Fruit fly (Drosophila melanogaster) whole organism, wandering third instar larva: Measurements from ENCODE around the gene CG31528.
A peak's percentile ranks its signal among the peaks of the same experiment; 100 is the strongest.

Source experiments
- Abd-B ChIP-seq: fragments of >200 bp; optimal IDR thresholded peaks from 2 replicates; lab custom pipeline; 2017; ENCODE audit warnings: missing biosample characterization, missing genetic modification characterization
- CG32264 ChIP-seq: fragments of 200-800 bp; sonication (Bioruptor generic); optimal IDR thresholded peaks from 2 replicates; lab custom pipeline; 2016; ENCODE audit warnings: missing biosample characterization, missing genetic modification characterization
- CG9705 ChIP-seq: fragments of 200-800 bp; sonication (Bioruptor generic); optimal IDR thresholded peaks from 2 replicates; lab custom pipeline; 2018; ENCODE audit warnings: missing biosample characterization, mild to moderate bottlenecking, missing genetic modification characterization
- CrebA ChIP-seq: fragments of 200-800 bp; sonication (Bioruptor generic); optimal IDR thresholded peaks from 2 replicates; lab custom pipeline; 2016; ENCODE audit warnings: missing biosample characterization, mild to moderate bottlenecking, missing genetic modification characterization, borderline replicate concordance
- HLH106 ChIP-seq: fragments of 200-800 bp; optimal IDR thresholded peaks from 3 replicates; lab custom pipeline; 2019; ENCODE audit warnings: missing biosample characterization, mild to moderate bottlenecking, missing genetic modification characterization, moderate library complexity
- Hnf4 ChIP-seq: fragments of 200-800 bp; sonication (Bioruptor generic); optimal IDR thresholded peaks from 2 replicates; lab custom pipeline; 2016; ENCODE audit warnings: missing biosample characterization, mild to moderate bottlenecking, missing genetic modification characterization
- Hr83 ChIP-seq: fragments of 200-300 bp; sonication (Bioruptor generic); optimal IDR thresholded peaks from 2 replicates; lab custom pipeline; 2016; ENCODE audit warnings: missing biosample characterization, mild to moderate bottlenecking, missing genetic modification characterization, moderate library complexity; ENCODE audit not compliant: poor library complexity, severe bottlenecking
- Jra ChIP-seq: sonication (Bioruptor generic); optimal IDR thresholded peaks from 2 replicates; lab custom pipeline; 2016; ENCODE audit warnings: missing biosample characterization, missing genetic modification characterization
- Mio ChIP-seq: sonication (Bioruptor generic); optimal IDR thresholded peaks from 2 replicates; lab custom pipeline; 2016; ENCODE audit warnings: missing biosample characterization, missing genetic modification characterization
- Myc ChIP-seq: fragments of >200 bp; optimal IDR thresholded peaks from 2 replicates; lab custom pipeline; 2017
- N ChIP-seq: fragments of >200 bp; optimal IDR thresholded peaks from 2 replicates; lab custom pipeline; 2018; ENCODE audit warnings: missing biosample characterization, missing external identifiers, missing genetic modification characterization
- OdsH ChIP-seq: fragments of 200-800 bp; sonication (Bioruptor generic); optimal IDR thresholded peaks from 2 replicates; lab custom pipeline; 2016; ENCODE audit warnings: missing biosample characterization, mild to moderate bottlenecking, missing genetic modification characterization
- Rel ChIP-seq, 2 experiments: fragments of 200-800 bp; sonication (Bioruptor generic) in 1 of 2; optimal IDR thresholded peaks; 2 replicates in 1 of 2; 3 replicates in 1 of 2; lab custom pipeline; 2016 to 2019; ENCODE audit warnings: mild to moderate bottlenecking in 2 of 2, missing biosample characterization in 2 of 2, missing genetic modification characterization in 2 of 2, moderate library complexity in 1 of 2
- Sp1 ChIP-seq: fragments of 200-800 bp; sonication (Bioruptor generic); optimal IDR thresholded peaks from 3 replicates; lab custom pipeline; 2019; ENCODE audit warnings: missing biosample characterization, mild to moderate bottlenecking, missing genetic modification characterization, moderate library complexity
- Vsx2 ChIP-seq: fragments of 200-300, 225-300 bp; sonication (Bioruptor generic); optimal IDR thresholded peaks from 2 replicates; lab custom pipeline; 2018; ENCODE audit warnings: missing biosample characterization, missing genetic modification characterization; ENCODE audit not compliant: partially characterized antibody
- br ChIP-seq: fragments of 200-800 bp; sonication (Bioruptor generic); optimal IDR thresholded peaks from 2 replicates; lab custom pipeline; 2016; ENCODE audit warnings: missing biosample characterization, missing genetic modification characterization
- brk ChIP-seq: fragments of 200-800 bp; sonication (Bioruptor generic); optimal IDR thresholded peaks from 2 replicates; lab custom pipeline; 2016; ENCODE audit warnings: missing biosample characterization, mild to moderate bottlenecking, missing genetic modification characterization
- dl ChIP-seq, 2 experiments: fragments of 175-275, 200-275 bp in 1 of 2; fragments of 200-275 bp in 1 of 2; sonication (Bioruptor generic); optimal IDR thresholded peaks; lab custom pipeline; 2018; ENCODE audit warnings: mild to moderate bottlenecking in 2 of 2, missing biosample characterization in 2 of 2, missing genetic modification characterization in 2 of 2, moderate library complexity in 2 of 2; ENCODE audit not compliant: partially characterized antibody in 2 of 2, insufficient read depth in 1 of 2
- dmrt93B ChIP-seq: fragments of 200-800 bp; sonication (Bioruptor generic); optimal IDR thresholded peaks from 2 replicates; lab custom pipeline; 2018; ENCODE audit warnings: missing biosample characterization, mild to moderate bottlenecking, missing genetic modification characterization
- dsf ChIP-seq: sonication (Bioruptor generic); optimal IDR thresholded peaks from 2 replicates; lab custom pipeline; 2016; ENCODE audit warnings: missing biosample characterization, missing genetic modification characterization, borderline replicate concordance
- foxo ChIP-seq, 2 experiments: fragments of 200-800 bp; sonication (Bioruptor generic); optimal IDR thresholded peaks; 2 replicates in 1 of 2; 3 replicates in 1 of 2; lab custom pipeline; 2016 to 2017; ENCODE audit warnings: missing biosample characterization in 2 of 2, missing genetic modification characterization in 2 of 2
- h ChIP-seq: fragments of 200-800 bp; sonication (Bioruptor generic); optimal IDR thresholded peaks from 3 replicates; lab custom pipeline; 2016; ENCODE audit warnings: missing biosample characterization, mild to moderate bottlenecking, missing genetic modification characterization
- jim ChIP-seq: fragments of 175-275, 200-325 bp; sonication (Bioruptor generic); optimal IDR thresholded peaks from 2 replicates; lab custom pipeline; 2016; ENCODE audit warnings: missing biosample characterization, mild to moderate bottlenecking, missing genetic modification characterization
- lola ChIP-seq: fragments of >200 bp; optimal IDR thresholded peaks from 2 replicates; lab custom pipeline; 2017; ENCODE audit warnings: missing biosample characterization, missing genetic modification characterization
- pan ChIP-seq: fragments of >200 bp; optimal IDR thresholded peaks from 2 replicates; lab custom pipeline; 2017
- psq ChIP-seq: fragments of 200-800 bp; sonication (Bioruptor generic); optimal IDR thresholded peaks from 3 replicates; lab custom pipeline; 2017; ENCODE audit warnings: missing biosample characterization, mild to moderate bottlenecking, missing genetic modification characterization, moderate library complexity
- rgr ChIP-seq: fragments of 200-800 bp; sonication (Bioruptor generic); optimal IDR thresholded peaks from 3 replicates; lab custom pipeline; 2016; ENCODE audit warnings: missing biosample characterization, mild to moderate bottlenecking, missing genetic modification characterization
- sage ChIP-seq: fragments of 200-800 bp; sonication (Bioruptor generic); optimal IDR thresholded peaks from 2 replicates; lab custom pipeline; 2016; ENCODE audit warnings: missing biosample characterization, mild to moderate bottlenecking, missing genetic modification characterization
- sv ChIP-seq: fragments of 200-800 bp; sonication (Bioruptor generic); optimal IDR thresholded peaks from 3 replicates; lab custom pipeline; 2016; ENCODE audit warnings: missing biosample characterization, missing genetic modification characterization
- tai ChIP-seq: sonication (Bioruptor generic); optimal IDR thresholded peaks from 2 replicates; lab custom pipeline; 2016; ENCODE audit warnings: missing biosample characterization, missing genetic modification characterization
- usp ChIP-seq: fragments of >200 bp; optimal IDR thresholded peaks from 2 replicates; lab custom pipeline; 2017; ENCODE audit warnings: missing biosample characterization, missing genetic modification characterization
- woc ChIP-seq: sonication (Bioruptor generic); optimal IDR thresholded peaks from 2 replicates; lab custom pipeline; 2016; ENCODE audit warnings: missing biosample characterization, mild to moderate bottlenecking, missing genetic modification characterization

The CG31528 gene

dm6 chr3R:4437817-4438216 is 21.6 kb downstream of the CG31528 start:
- TF ChIP-seq foxo (GFP tag; optimal IDR thresholded peaks at IDR 0.05; lab: Kevin White, UChicago) (no peak), OdsH (GFP tag; lab: Kevin White, UChicago) (no peak), Abd-B (GFP tag; lab: Kevin White, UChicago) (no peak), dsf (GFP tag; lab: Kevin White, UChicago) (no peak), N (GFP tag; lab: Kevin White, UChicago) (no peak), CG9705 (no peak), woc (GFP tag; lab: Kevin White, UChicago) (no peak), jim (no peak), Sp1 (GFP tag; lab: Kevin White, UChicago) (no peak), h (GFP tag; lab: Kevin White, UChicago) (no peak), tai (no peak), psq (no peak), sage (GFP tag; lab: Kevin White, UChicago) (no peak), brk (no peak), sv (GFP tag; lab: Kevin White, UChicago) (no peak), br (no peak), pan (no peak), CG32264 (no peak), dl (GFP tag; optimal IDR thresholded peaks at IDR 0.05; lab: Kevin White, UChicago; ENCODE audit: insufficient read depth in 1 of 2, partially characterized antibody in 2 of 2) (no peak), Jra (no peak)

DNA sequence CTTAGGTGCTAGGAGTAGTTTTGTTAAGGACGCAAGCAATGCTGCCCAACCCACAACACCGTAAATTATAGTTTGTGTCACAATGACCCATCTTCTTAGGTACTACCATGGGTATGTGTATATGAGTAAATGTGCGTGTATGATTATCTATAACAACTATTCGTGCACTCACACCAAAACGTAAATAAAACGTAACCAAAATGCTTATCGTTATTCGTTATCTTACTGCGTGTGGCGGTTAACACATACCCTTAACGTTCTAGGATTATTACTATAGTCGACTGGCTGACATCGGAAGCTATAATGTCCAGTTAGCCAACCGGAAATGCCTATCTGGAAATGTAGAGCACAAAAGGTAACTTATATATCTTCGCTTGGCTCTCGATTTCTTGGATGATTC is 28.8 kb downstream of the CG31528 start:
- TF ChIP-seq dmrt93B (GFP tag; lab: Kevin White, UChicago) (no peak), Vsx2 (GFP tag; lab: Kevin White, UChicago) (no peak), CG32264 (no peak), woc (GFP tag; lab: Kevin White, UChicago) (no peak), h (GFP tag; lab: Kevin White, UChicago) (no peak), br (no peak), CrebA (GFP tag; lab: Kevin White, UChicago) (no peak), sv (GFP tag; lab: Kevin White, UChicago) (no peak), OdsH (GFP tag; lab: Kevin White, UChicago) (no peak), lola (GFP tag; lab: Kevin White, UChicago) (no peak), rgr (GFP tag; lab: Kevin White, UChicago) (no peak)

DNA sequence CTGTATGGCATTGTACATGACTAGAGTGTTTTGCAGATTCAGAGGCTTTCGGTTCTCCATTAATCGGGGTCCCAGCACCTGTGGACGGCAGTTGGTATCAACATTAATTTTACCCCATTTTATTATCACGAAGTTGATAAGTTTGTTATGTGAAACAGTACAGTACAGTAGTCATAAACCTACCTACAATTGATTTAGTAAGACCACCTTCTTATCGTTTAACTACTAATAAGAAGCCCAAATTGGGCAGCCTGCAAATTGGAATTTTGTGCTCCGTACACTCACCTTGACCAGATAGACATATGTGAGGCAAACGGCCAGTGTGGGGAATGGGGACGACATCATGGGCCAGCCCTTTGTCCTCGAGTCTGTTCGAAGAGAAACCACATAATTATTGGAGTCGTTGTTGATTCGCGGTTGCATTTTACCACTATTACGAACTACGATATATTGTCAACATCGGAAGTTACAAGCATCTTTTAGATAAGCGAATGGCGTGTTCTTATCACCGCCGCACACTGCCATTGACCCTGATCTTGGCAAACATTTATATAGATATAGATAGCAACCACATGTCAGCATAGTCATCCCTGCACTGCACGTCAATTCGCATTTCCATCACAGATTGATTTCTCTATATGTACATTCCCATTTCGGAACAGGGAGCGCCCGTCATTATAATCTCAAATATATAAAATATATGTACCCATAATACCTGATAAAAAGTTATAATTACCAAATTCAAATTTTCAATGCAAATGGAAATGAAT is 30.4 kb downstream of the CG31528 start:
- TF ChIP-seq Rel (GFP tag; optimal IDR thresholded peaks at IDR 0.05; lab: Kevin White, UChicago) (no peak), Rel (tag; optimal IDR thresholded peaks at IDR 0.05; lab: Kevin White, UChicago) (peak; percentile 50), rgr (GFP tag; lab: Kevin White, UChicago) (peak; percentile 56), usp (GFP tag; lab: Kevin White, UChicago) (no peak)
- TF ChIP-seq, all 38 proteins: peak for 2

dm6 chr3R:4449256-4449655 is 33.0 kb downstream of the CG31528 start:
- TF ChIP-seq N (GFP tag; lab: Kevin White, UChicago) (no peak), dsf (GFP tag; lab: Kevin White, UChicago) (no peak), sv (GFP tag; lab: Kevin White, UChicago) (no peak), Mio (GFP tag; lab: Kevin White, UChicago) (no peak), rgr (GFP tag; lab: Kevin White, UChicago) (no peak), Myc (no peak), HLH106 (tag; lab: Kevin White, UChicago) (no peak), Vsx2 (GFP tag; lab: Kevin White, UChicago) (no peak), usp (GFP tag; lab: Kevin White, UChicago) (no peak), dl (GFP tag; optimal IDR thresholded peaks at IDR 0.05; lab: Kevin White, UChicago; ENCODE audit: insufficient read depth in 1 of 2, partially characterized antibody in 2 of 2) (no peak), woc (GFP tag; lab: Kevin White, UChicago) (no peak), jim (no peak), Hr83 (GFP tag; lab: Kevin White, UChicago) (no peak), dmrt93B (GFP tag; lab: Kevin White, UChicago) (no peak), br (no peak), Hnf4 (no peak)
- TF ChIP-seq, all 38 proteins: peak for 0
